Fruit fly (Drosophila melanogaster) whole organism, embryonic: ENCODE data around the gene CG18749.

ENCODE experiments used
- B-H1 ChIP-seq: fragments of 200-800 bp; sonication (Bioruptor generic); IDR thresholded peaks from 3 replicates; pipeline ENCODE4 v1.3.6; 2022; ENCODE audit warnings: missing biosample characterization, missing genetic modification characterization
- CG10321 ChIP-seq: fragments of 200-800 bp; sonication (Bioruptor generic); IDR thresholded peaks from 2 replicates; pipeline ENCODE4 v1.3.6; 2022; ENCODE audit warnings: missing biosample characterization, missing genetic modification characterization
- CG11093 ChIP-seq: fragments of 200-800 bp; sonication (Bioruptor generic); IDR thresholded peaks from 3 replicates; pipeline ENCODE4 v1.3.6; 2022; ENCODE audit warnings: missing biosample characterization, missing genetic modification characterization
- CG15073 ChIP-seq: fragments of 200-800 bp; sonication (Bioruptor generic); optimal IDR thresholded peaks from 2 replicates; lab custom pipeline; 2016; ENCODE audit warnings: missing biosample characterization, missing genetic modification characterization
- CG1529 ChIP-seq: fragments of 200-800 bp; sonication (Bioruptor generic); optimal IDR thresholded peaks from 3 replicates; lab custom pipeline; 2018; ENCODE audit warnings: missing biosample characterization, missing genetic modification characterization
- CG1647 ChIP-seq: fragments of 200-800 bp; sonication (Bioruptor generic); optimal IDR thresholded peaks from 3 replicates; lab custom pipeline; 2016; ENCODE audit warnings: missing biosample characterization, missing genetic modification characterization
- CG16815 ChIP-seq: fragments of 200-800 bp; sonication (Bioruptor generic); optimal IDR thresholded peaks from 3 replicates; lab custom pipeline; 2017; ENCODE audit warnings: missing biosample characterization, mild to moderate bottlenecking, missing genetic modification characterization
- CG16863 ChIP-seq: fragments of 200-800 bp; sonication (Bioruptor generic); optimal IDR thresholded peaks from 3 replicates; lab custom pipeline; 2016; ENCODE audit warnings: missing biosample characterization, missing genetic modification characterization
- CG17361 ChIP-seq: fragments of 200-800 bp; sonication (Bioruptor generic); IDR thresholded peaks from 3 replicates; pipeline ENCODE4 v1.3.6; 2022; ENCODE audit warnings: missing biosample characterization, missing genetic modification characterization
- CG17802 ChIP-seq: fragments of 200-800 bp; sonication (Bioruptor generic); optimal IDR thresholded peaks from 2 replicates; lab custom pipeline; 2018; ENCODE audit warnings: missing biosample characterization, mild to moderate bottlenecking, missing genetic modification characterization, moderate library complexity
- CG1832 ChIP-seq: fragments of 200-800 bp; sonication (Bioruptor generic); optimal IDR thresholded peaks from 2 replicates; lab custom pipeline; 2017; ENCODE audit warnings: missing biosample characterization, mild to moderate bottlenecking, missing genetic modification characterization, inconsistent platforms
- CG2116 ChIP-seq: fragments of 200-800 bp; sonication (Bioruptor generic); optimal IDR thresholded peaks from 3 replicates; lab custom pipeline; 2018; ENCODE audit warnings: missing biosample characterization, mild to moderate bottlenecking, missing genetic modification characterization
- CG3838 ChIP-seq: fragments of 200-800 bp; sonication (Bioruptor generic); optimal IDR thresholded peaks from 3 replicates; lab custom pipeline; 2016; ENCODE audit warnings: missing biosample characterization, missing genetic modification characterization
- CG4820 ChIP-seq: fragments of 200-800 bp; sonication (Bioruptor generic); optimal IDR thresholded peaks from 3 replicates; lab custom pipeline; 2016; ENCODE audit warnings: missing biosample characterization, missing genetic modification characterization
- CG5180 ChIP-seq: fragments of 200-800 bp; sonication (Bioruptor generic); optimal IDR thresholded peaks from 3 replicates; lab custom pipeline; 2017; ENCODE audit warnings: missing biosample characterization, missing genetic modification characterization, mild to moderate bottlenecking, moderate library complexity, missing genetic modification reagents
- CG7745 ChIP-seq: fragments of 200-800 bp; sonication (Bioruptor generic); optimal IDR thresholded peaks from 2 replicates; lab custom pipeline; 2018; ENCODE audit warnings: missing biosample characterization, mild to moderate bottlenecking, missing genetic modification characterization, moderate library complexity
- CG9727 ChIP-seq: fragments of 200-800 bp; sonication (Bioruptor generic); optimal IDR thresholded peaks from 3 replicates; lab custom pipeline; 2017; ENCODE audit warnings: missing biosample characterization, mild to moderate bottlenecking, missing genetic modification characterization
- CHES-1-like ChIP-seq: fragments of 200-800 bp; sonication (Bioruptor generic); optimal IDR thresholded peaks from 2 replicates; lab custom pipeline; 2016; ENCODE audit warnings: missing biosample characterization, missing genetic modification characterization
- CoRest ChIP-seq: fragments of 200-800 bp; sonication (Bioruptor generic); optimal IDR thresholded peaks from 3 replicates; lab custom pipeline; 2018; ENCODE audit warnings: missing biosample characterization, mild to moderate bottlenecking, missing genetic modification characterization, moderate library complexity
- Dbx ChIP-seq: fragments of 200-800 bp; sonication (Bioruptor generic); IDR thresholded peaks from 3 replicates; pipeline ENCODE4 v1.3.6; 2022; ENCODE audit warnings: missing biosample characterization, missing genetic modification characterization
- Doc2 ChIP-seq: fragments of 200-800 bp; sonication (Bioruptor generic); IDR thresholded peaks from 2 replicates; pipeline ENCODE4 v1.3.6; 2022; ENCODE audit warnings: missing biosample characterization, missing genetic modification characterization
- Eip74EF ChIP-seq, 2 experiments: fragments of 200-800 bp in 1 of 2; fragments of >200 bp in 1 of 2; sonication (Bioruptor generic) in 1 of 2; optimal IDR thresholded peaks; 2 replicates each; lab custom pipeline; 2017 to 2019; ENCODE audit warnings: missing biosample characterization in 2 of 2, missing genetic modification characterization in 2 of 2, mild to moderate bottlenecking in 1 of 2, moderate library complexity in 1 of 2
- Elba2 ChIP-seq: fragments of 200-800 bp; sonication (Bioruptor generic); optimal IDR thresholded peaks from 3 replicates; lab custom pipeline; 2016; ENCODE audit warnings: missing biosample characterization, missing genetic modification characterization
- Ets97D ChIP-seq: fragments of 200-800 bp; sonication (Bioruptor generic); optimal IDR thresholded peaks from 3 replicates; lab custom pipeline; 2016; ENCODE audit warnings: missing biosample characterization, missing genetic modification characterization
- HLH3B ChIP-seq: fragments of 200-800 bp; sonication (Bioruptor generic); IDR thresholded peaks from 2 replicates; pipeline ENCODE4 v1.3.6; 2022; ENCODE audit warnings: missing biosample characterization, missing genetic modification characterization
- Mad ChIP-seq: fragments of 200-800 bp; sonication (Bioruptor generic); optimal IDR thresholded peaks from 2 replicates; lab custom pipeline; 2016; ENCODE audit warnings: missing biosample characterization, missing genetic modification characterization
- Meics ChIP-seq: fragments of 200-800 bp; sonication (Bioruptor generic); optimal IDR thresholded peaks from 2 replicates; lab custom pipeline; 2017; ENCODE audit warnings: missing biosample characterization, mild to moderate bottlenecking, missing genetic modification characterization
- Neu2 ChIP-seq: fragments of 200-800 bp; sonication (Bioruptor generic); optimal IDR thresholded peaks from 3 replicates; lab custom pipeline; 2016; ENCODE audit warnings: missing biosample characterization, missing genetic modification characterization, borderline replicate concordance
- Oaz ChIP-seq: fragments of 200-800 bp; sonication (Bioruptor generic); IDR thresholded peaks from 2 replicates; pipeline ENCODE4 v1.3.6; 2022; ENCODE audit warnings: missing biosample characterization, missing genetic modification characterization
- Optix ChIP-seq: fragments of 200-800 bp; sonication (Bioruptor generic); IDR thresholded peaks from 3 replicates; pipeline ENCODE4 v1.3.6; 2022; ENCODE audit warnings: missing biosample characterization, missing genetic modification characterization
- Ssrp ChIP-seq: fragments of 200-800 bp; sonication (Bioruptor generic); optimal IDR thresholded peaks from 2 replicates; lab custom pipeline; 2018; ENCODE audit warnings: missing biosample characterization, mild to moderate bottlenecking, missing genetic modification characterization, moderate library complexity
- Tbp ChIP-seq: fragments of >200 bp; optimal IDR thresholded peaks from 2 replicates; lab custom pipeline; 2018; ENCODE audit warnings: missing biosample characterization, missing genetic modification characterization
- Xbp1 ChIP-seq: fragments of 200-800 bp; sonication (Bioruptor generic); optimal IDR thresholded peaks from 3 replicates; lab custom pipeline; 2016; ENCODE audit warnings: missing biosample characterization, mild to moderate bottlenecking, missing genetic modification characterization
- YL-1 ChIP-seq: fragments of 200-800 bp; sonication (Bioruptor generic); optimal IDR thresholded peaks from 3 replicates; lab custom pipeline; 2017; ENCODE audit warnings: missing biosample characterization, mild to moderate bottlenecking, missing genetic modification characterization
- ato ChIP-seq: fragments of 200-800 bp; sonication (Bioruptor generic); IDR thresholded peaks from 2 replicates; pipeline ENCODE4 v1.3.6; 2022; ENCODE audit warnings: missing biosample characterization, missing genetic modification characterization; ENCODE audit not compliant: partially characterized antibody
- cad ChIP-seq: fragments of >200 bp; optimal IDR thresholded peaks from 2 replicates; lab custom pipeline; 2017; ENCODE audit warnings: missing biosample characterization, missing genetic modification characterization
- croc ChIP-seq: fragments of 200-800 bp; sonication (Bioruptor generic); conservative IDR thresholded peaks from 3 replicates; pipeline ENCODE4 v1.3.6; 2022; ENCODE audit warnings: missing biosample characterization, missing genetic modification characterization
- crp ChIP-seq, 2 experiments: fragments of 200-800 bp; sonication (Bioruptor generic); optimal IDR thresholded peaks; 2 replicates in 1 of 2; 3 replicates in 1 of 2; lab custom pipeline; 2017; ENCODE audit warnings: missing biosample characterization in 2 of 2, missing genetic modification characterization in 2 of 2, mild to moderate bottlenecking in 1 of 2, moderate library complexity in 1 of 2
- dysf ChIP-seq: fragments of 200-800 bp; sonication (Bioruptor generic); IDR thresholded peaks from 3 replicates; pipeline ENCODE4 v1.3.6; 2022; ENCODE audit warnings: missing biosample characterization, missing genetic modification characterization
- en ChIP-seq: fragments of 200-800 bp; sonication (Bioruptor generic); optimal IDR thresholded peaks from 2 replicates; lab custom pipeline; 2016; ENCODE audit warnings: missing biosample characterization, missing genetic modification characterization
- grau ChIP-seq: fragments of 200-800 bp; optimal IDR thresholded peaks from 3 replicates; lab custom pipeline; 2019; ENCODE audit warnings: missing biosample characterization, mild to moderate bottlenecking, missing genetic modification characterization, moderate library complexity
- insv ChIP-seq, 2 experiments: fragments of 200-800 bp; sonication (Bioruptor generic); optimal IDR thresholded peaks; 3 replicates each; lab custom pipeline; 2016 to 2018; ENCODE audit warnings: missing biosample characterization in 2 of 2, missing genetic modification characterization in 2 of 2
- mirr ChIP-seq: fragments of 200-800 bp; sonication (Bioruptor generic); optimal IDR thresholded peaks from 3 replicates; lab custom pipeline; 2018; ENCODE audit warnings: missing biosample characterization, mild to moderate bottlenecking, missing genetic modification characterization
- nerfin-1 ChIP-seq: fragments of 200-800 bp; sonication (Bioruptor generic); optimal IDR thresholded peaks from 3 replicates; lab custom pipeline; 2019; ENCODE audit warnings: missing biosample characterization, mild to moderate bottlenecking, missing genetic modification characterization, moderate library complexity
- nerfin-2 ChIP-seq: fragments of 200-800 bp; sonication (Bioruptor generic); IDR thresholded peaks from 2 replicates; pipeline ENCODE4 v1.3.6; 2022; ENCODE audit warnings: missing biosample characterization, missing genetic modification characterization; ENCODE audit not compliant: partially characterized antibody
- org-1 ChIP-seq: fragments of 200-800 bp; sonication (Bioruptor generic); optimal IDR thresholded peaks from 2 replicates; lab custom pipeline; 2017; ENCODE audit warnings: missing biosample characterization, missing genetic modification characterization
- slbo ChIP-seq: fragments of 200-800 bp; sonication (Bioruptor generic); IDR thresholded peaks from 2 replicates; pipeline ENCODE4 v1.3.6; 2022; ENCODE audit warnings: missing biosample characterization, missing genetic modification characterization
- sr ChIP-seq: fragments of 200-800 bp; sonication (Bioruptor generic); IDR thresholded peaks from 3 replicates; pipeline ENCODE4 v1.3.6; 2022; ENCODE audit warnings: missing biosample characterization, missing genetic modification characterization
- zen2 ChIP-seq: fragments of 200-800 bp; sonication (Bioruptor generic); IDR thresholded peaks from 3 replicates; pipeline ENCODE4 v1.3.6; 2022; ENCODE audit warnings: missing biosample characterization, missing genetic modification characterization; ENCODE audit not compliant: partially characterized antibody

The CG18749 gene

DNA sequence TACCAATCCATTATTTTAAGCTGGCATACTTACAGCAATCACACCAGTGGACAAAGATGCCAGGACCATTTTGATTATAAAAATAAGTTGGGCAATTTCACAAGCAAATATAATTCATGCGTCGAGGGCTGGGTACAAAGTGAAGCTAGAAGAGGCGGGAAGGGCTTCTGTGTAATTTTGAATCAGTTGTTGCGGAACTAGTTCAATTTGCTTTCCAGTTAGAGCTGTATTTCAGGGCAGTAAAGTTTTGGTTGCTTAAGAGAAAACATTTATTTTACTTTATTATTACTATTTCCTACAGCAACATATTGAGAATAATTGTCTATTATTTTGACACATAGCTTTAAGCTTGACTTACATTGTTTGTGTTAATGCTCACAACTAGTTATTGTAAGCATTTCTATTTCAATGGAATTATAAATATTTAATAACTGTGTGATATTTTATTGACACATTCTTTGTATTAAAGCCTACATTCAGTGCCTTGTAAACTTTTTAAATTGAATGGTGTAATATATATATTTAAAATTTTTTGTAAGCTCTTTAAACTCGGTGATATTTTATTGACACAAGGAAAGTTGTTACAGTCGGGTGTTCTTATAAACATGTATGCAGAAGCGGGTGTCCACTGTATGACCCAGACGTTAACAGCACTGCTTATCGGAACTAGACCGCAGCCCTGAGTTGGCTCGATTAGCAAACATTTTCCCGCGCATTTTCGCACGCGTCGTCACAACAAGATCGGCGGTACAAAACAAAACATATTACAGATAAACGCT is 20.6 kb downstream of the CG18749 start, which contains the start of the genes RPA1 and Mcm2 (continued):
- TF ChIP-seq Mad (GFP tag; lab: Kevin White, UChicago) (peak; percentile 32), slbo (GFP tag; lab: Robert Waterston, UW) (peak; percentile 95), Optix (no peak; the same call in 2 of the 3 replicates), Elba2 (GFP tag; lab: Kevin White, UChicago) (no peak), CG3838 (GFP tag; lab: Kevin White, UChicago) (no peak), CG10321 (no peak), Tbp (GFP tag; lab: Kevin White, UChicago) (no peak), cad (GFP tag; lab: Kevin White, UChicago) (no peak), Ssrp (tag; lab: Kevin White, UChicago) (peak; percentile 82), CG1529 (GFP tag; lab: Kevin White, UChicago) (peak; percentile 35), Eip74EF (GFP tag; optimal IDR thresholded peaks at IDR 0.05; lab: Kevin White, UChicago) (no peak), CG17361 (GFP tag; lab: Robert Waterston, UW) (peak; percentile 95), CHES-1-like (GFP tag; lab: Kevin White, UChicago) (no peak), HLH3B (GFP tag; lab: Robert Waterston, UW) (peak; percentile 56), CG2116 (GFP tag; lab: Kevin White, UChicago) (peak; percentile 97), Xbp1 (peak; percentile 88), nerfin-2 (GFP tag; lab: Robert Waterston, UW) (no peak), CG4820 (GFP tag; lab: Kevin White, UChicago) (peak; percentile 74), ato (GFP tag; lab: Robert Waterston, UW) (peak; percentile 57), Meics (GFP tag; lab: Kevin White, UChicago) (peak; percentile 74), CG1647 (GFP tag; lab: Kevin White, UChicago) (no peak), croc (GFP tag; lab: Robert Waterston, UW) (peak; percentile 56), org-1 (GFP tag; lab: Kevin White, UChicago) (peak; percentile 16), Dbx (peak; percentile 79), Doc2 (GFP tag; lab: Robert Waterston, UW) (peak; percentile 34; the same call in 1 of the 2 replicates), CG15073 (GFP tag; lab: Kevin White, UChicago) (peak; percentile 18), B-H1 (GFP tag; lab: Robert Waterston, UW) (peak; percentile 44; the same call in 2 of the 3 replicates), grau (tag; lab: Kevin White, UChicago) (peak; percentile 98), dysf (GFP tag; lab: Robert Waterston, UW) (peak; percentile 85), CG7745 (tag; lab: Kevin White, UChicago) (no peak), sr (GFP tag; lab: Robert Waterston, UW) (peak; percentile 52; the same call in 1 of the 3 replicates), nerfin-1 (tag; lab: Kevin White, UChicago) (peak; percentile 64), CoRest (tag; lab: Kevin White, UChicago) (peak; percentile 93), CG16863 (peak; percentile 23), Oaz (GFP tag; lab: Robert Waterston, UW) (0 out of 2 replicates have a peak, but pooled peaks have one; percentile 29), CG1832 (GFP tag; lab: Kevin White, UChicago) (no peak), CG5180 (GFP tag; lab: Kevin White, UChicago) (no peak), en (GFP tag; lab: Kevin White, UChicago) (no peak), CG9727 (GFP tag; lab: Kevin White, UChicago) (peak; percentile 82), CG16815 (GFP tag; lab: Kevin White, UChicago) (peak; percentile 89), insv (GFP tag; optimal IDR thresholded peaks at IDR 0.05; lab: Kevin White, UChicago) (peak in 1 of 2 experiments; percentile 82), mirr (GFP tag; lab: Kevin White, UChicago) (no peak), CG17802 (tag; lab: Kevin White, UChicago) (peak; percentile 15), CG11093 (GFP tag; lab: Robert Waterston, UW) (0 out of 3 replicates have a peak, but pooled peaks have one; percentile 64), Ets97D (GFP tag; lab: Kevin White, UChicago) (peak; percentile 24), crp (GFP tag; optimal IDR thresholded peaks at IDR 0.05; lab: Kevin White, UChicago) (peak in 1 of 2 experiments; percentile 42), Neu2 (GFP tag; lab: Kevin White, UChicago) (no peak), zen2 (0 out of 3 replicates have a peak, but pooled peaks have one; percentile 6), YL-1 (peak; percentile 65)
